Fruit fly (Drosophila melanogaster) whole organism, wandering third instar larva: ENCODE results near the gene grnd.

Experiments
- Abd-B ChIP-seq: fragments of >200 bp; optimal IDR thresholded peaks from 2 replicates; lab custom pipeline; 2017; ENCODE audit warnings: missing biosample characterization, missing genetic modification characterization
- Hr78 ChIP-seq: fragments of >200 bp; optimal IDR thresholded peaks from 2 replicates; lab custom pipeline; 2017; ENCODE audit warnings: missing biosample characterization, missing genetic modification characterization
- Myc ChIP-seq: fragments of >200 bp; optimal IDR thresholded peaks from 2 replicates; lab custom pipeline; 2017
- br ChIP-seq: fragments of 200-800 bp; sonication (Bioruptor generic); optimal IDR thresholded peaks from 2 replicates; lab custom pipeline; 2016; ENCODE audit warnings: missing biosample characterization, missing genetic modification characterization
- dsf ChIP-seq: sonication (Bioruptor generic); optimal IDR thresholded peaks from 2 replicates; lab custom pipeline; 2016; ENCODE audit warnings: missing biosample characterization, missing genetic modification characterization, borderline replicate concordance
- fru ChIP-seq: fragments of 200-800 bp; sonication (Bioruptor generic); optimal IDR thresholded peaks from 3 replicates; lab custom pipeline; 2016; ENCODE audit warnings: missing biosample characterization, mild to moderate bottlenecking, missing genetic modification characterization
- lola ChIP-seq: fragments of >200 bp; optimal IDR thresholded peaks from 2 replicates; lab custom pipeline; 2017; ENCODE audit warnings: missing biosample characterization, missing genetic modification characterization
- psq ChIP-seq: fragments of 200-800 bp; sonication (Bioruptor generic); optimal IDR thresholded peaks from 3 replicates; lab custom pipeline; 2017; ENCODE audit warnings: missing biosample characterization, mild to moderate bottlenecking, missing genetic modification characterization, moderate library complexity
- woc ChIP-seq: sonication (Bioruptor generic); optimal IDR thresholded peaks from 2 replicates; lab custom pipeline; 2016; ENCODE audit warnings: missing biosample characterization, mild to moderate bottlenecking, missing genetic modification characterization

DNA sequence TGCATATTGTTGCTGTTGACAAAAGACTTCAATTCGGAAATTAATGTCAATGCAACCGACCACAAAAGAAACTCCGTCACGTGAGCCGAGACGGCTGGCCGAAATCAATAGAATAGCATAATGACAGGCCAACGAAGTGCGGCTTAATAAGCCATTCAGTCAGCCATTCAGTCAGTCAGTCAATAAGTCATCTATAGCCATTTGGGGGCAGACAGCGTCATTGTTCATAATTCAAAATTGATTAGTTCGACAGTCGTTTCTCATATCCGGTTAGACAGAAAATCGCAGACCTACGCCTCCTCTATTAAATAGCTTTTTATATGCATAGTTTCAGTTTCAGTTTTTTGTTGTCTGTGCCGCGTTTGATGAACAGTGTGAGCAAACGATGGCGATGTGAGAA, 40.8 kb downstream of the grnd start:
- no peak for TF ChIP-seq fru (GFP tag; lab: Kevin White, UChicago)
- no peak for TF ChIP-seq lola (GFP tag; lab: Kevin White, UChicago)
- TF ChIP-seq Myc = no peak
- TF ChIP-seq psq (GFP tag; lab: Kevin White, UChicago) = no peak
- TF ChIP-seq woc = no peak
- no peak for TF ChIP-seq Abd-B (GFP tag; lab: Kevin White, UChicago)
- TF ChIP-seq dsf (GFP tag; lab: Kevin White, UChicago) = no peak
- no peak for TF ChIP-seq Hr78
- TF ChIP-seq br (GFP tag; lab: Kevin White, UChicago) = no peak
